Worm (Caenorhabditis elegans): Measurements from ENCODE around the gene mboa-3.

- no peak for TF ChIP-seq F57A8.1 (GFP tag; optimal IDR thresholded peaks at IDR 0.05)
- no peak for TF ChIP-seq atf-7 (tag; optimal IDR thresholded peaks at IDR 0.05)
- TF ChIP-seq aptf-3 (GFP tag; IDR thresholded peaks at IDR 0.05), result no peak
- no peak for TF ChIP-seq D2030.7 (GFP tag; IDR thresholded peaks at IDR 0.05)
Measured at ce11 chrX:5479300-5479811, 43.3 kb downstream of the mboa-3 start, which contains the start of gene dlg-1.

All from whole organism, young adult.